Worm (Caenorhabditis elegans) whole organism, midembryonic: Measurements from ENCODE around the gene Y51H7C.10.

Experiments
- T22C8.4 ChIP-seq: fragments of 200-800 bp; sonication (Bioruptor generic); IDR thresholded peaks from 2 replicates; pipeline ENCODE4 v1.3.6; 2022; ENCODE audit warnings: missing genetic modification characterization, missing compliant biosample characterization
- cog-1 ChIP-seq: sonication (generic microtip); optimal IDR thresholded peaks from 2 replicates; lab custom pipeline; 2016; ENCODE audit warnings: missing genetic modification characterization, missing compliant biosample characterization
- flt-1 ChIP-seq: fragments of 200-800 bp; sonication (Bioruptor generic); IDR thresholded peaks from 2 replicates; pipeline ENCODE4 v1.3.6; 2022; ENCODE audit warnings: missing genetic modification characterization, missing compliant biosample characterization
- klf-2 ChIP-seq: fragments of 200-800 bp; sonication (Bioruptor generic); conservative IDR thresholded peaks from 2 replicates; pipeline ENCODE4 v1.3.6; 2022; ENCODE audit warnings: missing genetic modification reagents, missing genetic modification characterization, missing compliant biosample characterization
- med-1 ChIP-seq: sonication (generic microtip); optimal IDR thresholded peaks from 2 replicates; lab custom pipeline; 2017; ENCODE audit warnings: missing genetic modification characterization, mild to moderate bottlenecking, missing compliant biosample characterization, antibody characterized with exemption, missing genetic modification reagents; ENCODE audit not compliant: insufficient read depth
- ref-1 ChIP-seq: fragments of 200-800 bp; sonication (Bioruptor generic); conservative IDR thresholded peaks from 2 replicates; pipeline ENCODE4 v1.3.6; 2022; ENCODE audit warnings: missing genetic modification reagents, missing genetic modification characterization, missing compliant biosample characterization
- tab-1 ChIP-seq: fragments of 200-800 bp; sonication (Bioruptor generic); IDR thresholded peaks from 2 replicates; pipeline ENCODE4 v1.3.6; 2022; ENCODE audit warnings: missing genetic modification characterization, missing compliant biosample characterization
- ztf-23 ChIP-seq: fragments of 200-800 bp; sonication (Bioruptor generic); IDR thresholded peaks from 2 replicates; pipeline ENCODE4 v1.3.6; 2022; ENCODE audit warnings: missing genetic modification reagents, missing genetic modification characterization, missing compliant biosample characterization
- ztf-29 ChIP-seq: fragments of 200-800 bp; sonication (Bioruptor generic); IDR thresholded peaks from 2 replicates; pipeline ENCODE4 v1.3.6; 2022; ENCODE audit warnings: missing genetic modification reagents, missing genetic modification characterization, missing compliant biosample characterization

DNA sequence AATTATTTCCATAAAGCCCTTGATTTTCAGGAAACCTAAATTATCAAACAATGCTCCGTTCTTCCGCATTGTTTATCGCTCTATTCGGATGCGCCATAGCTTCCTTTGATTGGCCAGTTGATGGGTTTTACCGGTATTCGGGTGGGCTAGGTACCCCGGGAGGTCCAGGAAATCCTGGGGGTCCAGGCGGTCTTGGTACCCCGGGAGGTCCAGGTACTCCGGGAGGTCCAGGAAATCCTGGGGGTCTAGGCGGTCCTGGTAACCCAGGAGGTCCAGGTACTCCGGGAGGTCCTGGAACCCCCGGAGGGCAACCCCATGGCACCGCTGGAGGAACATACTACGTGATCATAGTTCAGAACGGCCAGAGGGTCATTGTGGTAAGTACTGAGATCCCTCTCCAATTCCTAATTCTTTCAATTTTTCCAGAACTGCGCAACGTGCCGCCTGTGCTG is 47.0 kb upstream of the Y51H7C.10 start, which contains the start of gene H17B01.2:
- no peak for TF ChIP-seq flt-1
- no peak for TF ChIP-seq klf-2 (GFP tag; lab: Robert Waterston, UW)
- TF ChIP-seq ref-1 (GFP tag; lab: Robert Waterston, UW) = no peak
- no peak for TF ChIP-seq tab-1
- TF ChIP-seq med-1 (GFP tag; lab: Kevin White, UChicago) = no peak
- no peak for TF ChIP-seq T22C8.4
- TF ChIP-seq cog-1 (tag; lab: Kevin White, UChicago) = no peak
- TF ChIP-seq ztf-23 (GFP tag; lab: Robert Waterston, UW) = no peak
- TF ChIP-seq ztf-29 (GFP tag; lab: Robert Waterston, UW) = no peak
